Fruit fly (Drosophila melanogaster) whole organism, embryonic: Measurements from ENCODE around the gene ckd.

Source experiments
- Atf-2 ChIP-seq: fragments of 200-800 bp; sonication (Bioruptor generic); optimal IDR thresholded peaks from 2 replicates; lab custom pipeline; 2016; ENCODE audit warnings: missing biosample characterization, missing genetic modification characterization
- Atf6 ChIP-seq: fragments of 200-800 bp; sonication (Bioruptor generic); IDR thresholded peaks from 2 replicates; pipeline ENCODE4 v1.3.6; 2022; ENCODE audit warnings: missing biosample characterization, missing genetic modification characterization
- B-H2 ChIP-seq: fragments of 200-800 bp; sonication (Bioruptor generic); optimal IDR thresholded peaks from 2 replicates; lab custom pipeline; 2018; ENCODE audit warnings: missing biosample characterization, mild to moderate bottlenecking, missing genetic modification characterization
- BEAF-32 ChIP-seq: fragments of 200-800 bp; sonication (Bioruptor generic); optimal IDR thresholded peaks from 3 replicates; lab custom pipeline; 2017; ENCODE audit warnings: missing biosample characterization, missing genetic modification characterization, mild to moderate bottlenecking, moderate library complexity, missing genetic modification reagents
- Bgb ChIP-seq: fragments of 200-800 bp; sonication (Bioruptor generic); IDR thresholded peaks from 2 replicates; pipeline ENCODE4 v1.3.6; 2022; ENCODE audit warnings: missing biosample characterization, missing genetic modification characterization; ENCODE audit not compliant: partially characterized antibody
- Bteb2 ChIP-seq: fragments of 200-800 bp; sonication (Bioruptor generic); optimal IDR thresholded peaks from 2 replicates; lab custom pipeline; 2016; ENCODE audit warnings: missing biosample characterization, missing genetic modification characterization
- CG10209 ChIP-seq: fragments of 200-800 bp; sonication (Bioruptor generic); optimal IDR thresholded peaks from 3 replicates; lab custom pipeline; 2017; ENCODE audit warnings: missing biosample characterization, mild to moderate bottlenecking, missing genetic modification characterization, missing genetic modification reagents
- CG11560 ChIP-seq: fragments of 200-800 bp; sonication (Bioruptor generic); IDR thresholded peaks from 3 replicates; pipeline ENCODE4 v1.3.6; 2022; ENCODE audit warnings: missing biosample characterization, missing genetic modification characterization
- CG12155 ChIP-seq: fragments of 200-800 bp; sonication (Bioruptor generic); optimal IDR thresholded peaks from 3 replicates; lab custom pipeline; 2016; ENCODE audit warnings: missing biosample characterization, missing genetic modification characterization
- CG12299 ChIP-seq: fragments of 200-800 bp; sonication (Bioruptor generic); optimal IDR thresholded peaks from 2 replicates; lab custom pipeline; 2018; ENCODE audit warnings: missing biosample characterization, mild to moderate bottlenecking, missing genetic modification characterization
- CG1233 ChIP-seq: fragments of 200-800 bp; sonication (Bioruptor generic); optimal IDR thresholded peaks from 4 replicates; lab custom pipeline; 2018; ENCODE audit warnings: missing biosample characterization, mild to moderate bottlenecking, missing genetic modification characterization
- CG12942 ChIP-seq: fragments of 200-800 bp; sonication (Bioruptor generic); optimal IDR thresholded peaks from 3 replicates; lab custom pipeline; 2016; ENCODE audit warnings: missing biosample characterization, missing genetic modification characterization
- CG14014 ChIP-seq: fragments of 200-800 bp; sonication (Bioruptor generic); IDR thresholded peaks from 2 replicates; pipeline ENCODE4 v1.3.6; 2022; ENCODE audit warnings: missing biosample characterization, missing genetic modification characterization
- CG15073 ChIP-seq: fragments of 200-800 bp; sonication (Bioruptor generic); optimal IDR thresholded peaks from 2 replicates; lab custom pipeline; 2016; ENCODE audit warnings: missing biosample characterization, missing genetic modification characterization
- CG18476 ChIP-seq: fragments of 200-800 bp; sonication (Bioruptor generic); optimal IDR thresholded peaks from 2 replicates; lab custom pipeline; 2016; ENCODE audit warnings: missing biosample characterization, mild to moderate bottlenecking, missing genetic modification characterization
- CG18599 ChIP-seq: fragments of 200-800 bp; sonication (Bioruptor generic); optimal IDR thresholded peaks from 3 replicates; lab custom pipeline; 2017; ENCODE audit warnings: missing biosample characterization, missing genetic modification characterization, mild to moderate bottlenecking, moderate library complexity, missing genetic modification reagents
- CG30020 ChIP-seq: fragments of 200-800 bp; optimal IDR thresholded peaks from 2 replicates; lab custom pipeline; 2019; ENCODE audit warnings: missing biosample characterization, mild to moderate bottlenecking, missing genetic modification characterization, moderate library complexity
- CG3065 ChIP-seq: fragments of 200-800 bp; sonication (Bioruptor generic); optimal IDR thresholded peaks from 2 replicates; lab custom pipeline; 2016; ENCODE audit warnings: missing biosample characterization, missing genetic modification characterization
- CG32532 ChIP-seq: fragments of 200-800 bp; sonication (Bioruptor generic); IDR thresholded peaks from 2 replicates; pipeline ENCODE4 v1.3.6; 2022; ENCODE audit warnings: missing biosample characterization, missing genetic modification characterization
- CG32767 ChIP-seq: fragments of 200-800 bp; sonication (Bioruptor generic); IDR thresholded peaks from 2 replicates; pipeline ENCODE4 v1.3.6; 2022; ENCODE audit warnings: missing biosample characterization, missing genetic modification characterization
- CG34376 ChIP-seq: fragments of 200-800 bp; sonication (Bioruptor generic); optimal IDR thresholded peaks from 2 replicates; lab custom pipeline; 2018; ENCODE audit warnings: missing biosample characterization, mild to moderate bottlenecking, missing genetic modification characterization
- CG6254 ChIP-seq: fragments of 200-800 bp; sonication (Bioruptor generic); optimal IDR thresholded peaks from 3 replicates; lab custom pipeline; 2017; ENCODE audit warnings: mild to moderate bottlenecking, missing biosample characterization, missing genetic modification reagents, missing genetic modification characterization
- CG6683 ChIP-seq: fragments of 200-800 bp; sonication (Bioruptor generic); optimal IDR thresholded peaks from 2 replicates; lab custom pipeline; 2017; ENCODE audit warnings: missing biosample characterization, mild to moderate bottlenecking, missing genetic modification characterization, missing genetic modification reagents
- CG8089 ChIP-seq: fragments of 200-800 bp; sonication (Bioruptor generic); optimal IDR thresholded peaks from 3 replicates; lab custom pipeline; 2016; ENCODE audit warnings: missing biosample characterization, missing genetic modification characterization
- CG9797 ChIP-seq: fragments of 200-800 bp; sonication (Bioruptor generic); optimal IDR thresholded peaks from 3 replicates; lab custom pipeline; 2018; ENCODE audit warnings: missing biosample characterization, mild to moderate bottlenecking, missing genetic modification characterization
- Hmr ChIP-seq: fragments of 200-800 bp; sonication (Bioruptor generic); optimal IDR thresholded peaks from 3 replicates; lab custom pipeline; 2017; ENCODE audit warnings: mild to moderate bottlenecking, missing biosample characterization, missing genetic modification reagents, missing genetic modification characterization
- NC2α ChIP-seq: fragments of 200-800 bp; sonication (Bioruptor generic); optimal IDR thresholded peaks from 2 replicates; lab custom pipeline; 2016; ENCODE audit warnings: missing biosample characterization, missing genetic modification characterization
- Nf-YC ChIP-seq: fragments of 200-800 bp; optimal IDR thresholded peaks from 3 replicates; lab custom pipeline; 2019; ENCODE audit warnings: missing biosample characterization, mild to moderate bottlenecking, missing genetic modification characterization, moderate library complexity
- NfI ChIP-seq: fragments of 200-800 bp; sonication (Bioruptor generic); optimal IDR thresholded peaks from 3 replicates; lab custom pipeline; 2018; ENCODE audit warnings: missing biosample characterization, mild to moderate bottlenecking, missing genetic modification characterization, moderate library complexity
- Sox102F ChIP-seq: fragments of 200-800 bp; sonication (Bioruptor generic); optimal IDR thresholded peaks from 2 replicates; lab custom pipeline; 2018; ENCODE audit warnings: missing biosample characterization, mild to moderate bottlenecking, missing genetic modification characterization, moderate library complexity
- Ssrp ChIP-seq: fragments of 200-800 bp; sonication (Bioruptor generic); optimal IDR thresholded peaks from 2 replicates; lab custom pipeline; 2018; ENCODE audit warnings: missing biosample characterization, mild to moderate bottlenecking, missing genetic modification characterization, moderate library complexity
- bsh ChIP-seq, 2 experiments: fragments of 200-800 bp; sonication (Bioruptor generic); optimal IDR thresholded peaks; 2 replicates each; lab custom pipeline; 2017 to 2018; ENCODE audit warnings: mild to moderate bottlenecking in 2 of 2, missing biosample characterization in 2 of 2, missing genetic modification characterization in 2 of 2, moderate library complexity in 1 of 2
- caup ChIP-seq: fragments of 200-800 bp; sonication (Bioruptor generic); optimal IDR thresholded peaks from 3 replicates; lab custom pipeline; 2017; ENCODE audit warnings: missing biosample characterization, mild to moderate bottlenecking, missing genetic modification characterization, moderate library complexity; ENCODE audit not compliant: severe bottlenecking
- chif ChIP-seq, 2 experiments: fragments of 200-800 bp; sonication (Bioruptor generic); optimal IDR thresholded peaks; 3 replicates each; lab custom pipeline; 2016; ENCODE audit warnings: missing biosample characterization in 2 of 2, missing genetic modification characterization in 2 of 2
- eve ChIP-seq, 2 experiments: fragments of >200 bp; optimal IDR thresholded peaks; 2 replicates each; lab custom pipeline; 2017; ENCODE audit warnings: missing biosample characterization in 2 of 2, missing genetic modification characterization in 2 of 2
- gem ChIP-seq: fragments of 200-800 bp; sonication (Bioruptor generic); optimal IDR thresholded peaks from 2 replicates; lab custom pipeline; 2019; ENCODE audit warnings: missing biosample characterization, mild to moderate bottlenecking, missing genetic modification characterization, moderate library complexity
- gsb-n ChIP-seq: fragments of 200-800 bp; sonication (Bioruptor generic); optimal IDR thresholded peaks from 3 replicates; lab custom pipeline; 2018; ENCODE audit warnings: missing biosample characterization, mild to moderate bottlenecking, missing genetic modification characterization
- hb ChIP-seq: fragments of 200-800 bp; sonication (Bioruptor generic); IDR thresholded peaks from 3 replicates; pipeline ENCODE4 v1.3.6; 2022; ENCODE audit warnings: missing biosample characterization, missing genetic modification characterization; ENCODE audit not compliant: partially characterized antibody
- pita ChIP-seq: fragments of 200-800 bp; sonication (Bioruptor generic); optimal IDR thresholded peaks from 2 replicates; lab custom pipeline; 2017; ENCODE audit warnings: missing biosample characterization, mild to moderate bottlenecking, missing genetic modification characterization
- schlank ChIP-seq: fragments of 200-800 bp; sonication (Bioruptor generic); optimal IDR thresholded peaks from 2 replicates; lab custom pipeline; 2018; ENCODE audit warnings: missing biosample characterization, mild to moderate bottlenecking, missing genetic modification characterization
- sens-2 ChIP-seq: fragments of 200-800 bp; sonication (Bioruptor generic); IDR thresholded peaks from 2 replicates; pipeline ENCODE4 v1.3.6; 2022; ENCODE audit warnings: missing biosample characterization, missing genetic modification characterization
- shn ChIP-seq: fragments of 200-800 bp; sonication (Bioruptor generic); optimal IDR thresholded peaks from 3 replicates; lab custom pipeline; 2016; ENCODE audit warnings: missing biosample characterization, missing genetic modification characterization
- ssp ChIP-seq: fragments of 200-800 bp; sonication (Bioruptor generic); IDR thresholded peaks from 2 replicates; pipeline ENCODE4 v1.3.6; 2022; ENCODE audit warnings: missing biosample characterization, missing genetic modification characterization
- tll ChIP-seq, 2 experiments: fragments of 200-800 bp in 1 of 2; fragments of >200 bp in 1 of 2; sonication (Bioruptor generic) in 1 of 2; optimal IDR thresholded peaks; 2 replicates each; lab custom pipeline; 2017 to 2019; ENCODE audit warnings: missing biosample characterization in 2 of 2, missing genetic modification characterization in 2 of 2, mild to moderate bottlenecking in 1 of 2, moderate library complexity in 1 of 2
- twi ChIP-seq: fragments of 200-800 bp; optimal IDR thresholded peaks from 2 replicates; lab custom pipeline; 2019; ENCODE audit warnings: missing biosample characterization, mild to moderate bottlenecking, missing genetic modification characterization, moderate library complexity
- tx ChIP-seq: fragments of 200-800 bp; sonication (Bioruptor generic); optimal IDR thresholded peaks from 2 replicates; lab custom pipeline; 2016; ENCODE audit warnings: missing biosample characterization, missing genetic modification characterization
- unc-4 ChIP-seq: fragments of 200-800 bp; sonication (Bioruptor generic); IDR thresholded peaks from 2 replicates; pipeline ENCODE4 v1.3.6; 2022; ENCODE audit warnings: missing biosample characterization, missing genetic modification characterization; ENCODE audit not compliant: partially characterized antibody

The ckd gene

dm6 chr3L:3248714-3249663 is 8.7 kb upstream of the ckd start (continued):
- TF ChIP-seq chif (GFP tag; optimal IDR thresholded peaks at IDR 0.05; lab: Kevin White, UChicago) (peak; percentile 29 to 58), CG14014 (GFP tag; lab: Robert Waterston, UW) (no peak), CG30020 (tag; lab: Kevin White, UChicago) (no peak), tll (GFP tag; optimal IDR thresholded peaks at IDR 0.05; lab: Kevin White, UChicago) (no peak), Bteb2 (peak; percentile 44), pita (GFP tag; lab: Kevin White, UChicago) (no peak), CG11560 (tag; lab: Robert Waterston, UW) (no peak), CG15073 (GFP tag; lab: Kevin White, UChicago) (peak; percentile 5), ssp (GFP tag; lab: Robert Waterston, UW) (no peak), Ssrp (tag; lab: Kevin White, UChicago) (peak; percentile 67), CG10209 (peak; percentile 46), gsb-n (tag; lab: Kevin White, UChicago) (no peak), CG1233 (peak; percentile 28), eve (GFP tag; optimal IDR thresholded peaks at IDR 0.05; lab: Kevin White, UChicago) (peak in 1 of 2 experiments; percentile 73), CG12155 (GFP tag; lab: Kevin White, UChicago) (peak; percentile 22), shn (GFP tag; lab: Kevin White, UChicago) (no peak), Hmr (GFP tag; lab: Kevin White, UChicago) (no peak), CG18476 (GFP tag; lab: Kevin White, UChicago) (peak; percentile 9), unc-4 (GFP tag; lab: Robert Waterston, UW) (no peak), CG9797 (GFP tag; lab: Kevin White, UChicago) (no peak), CG6683 (no peak), schlank (tag; lab: Kevin White, UChicago) (no peak), CG18599 (GFP tag; lab: Kevin White, UChicago) (peak; percentile 20), CG32532 (no peak), CG34376 (GFP tag; lab: Kevin White, UChicago) (no peak), Sox102F (GFP tag; lab: Kevin White, UChicago) (peak; percentile 68), Bgb (GFP tag; lab: Robert Waterston, UW) (no peak), CG6254 (GFP tag; lab: Kevin White, UChicago) (peak; percentile 34), caup (no peak), twi (no peak), gem (peak; percentile 45), Atf-2 (peak; percentile 29), bsh (GFP tag; optimal IDR thresholded peaks at IDR 0.05; lab: Kevin White, UChicago) (peak; percentile 43 to 95), BEAF-32 (GFP tag; lab: Kevin White, UChicago) (no peak), B-H2 (GFP tag; lab: Kevin White, UChicago) (no peak), sens-2 (GFP tag; lab: Robert Waterston, UW) (no peak), CG8089 (GFP tag; lab: Kevin White, UChicago) (no peak), Nf-YC (tag; lab: Kevin White, UChicago) (no peak), NfI (GFP tag; lab: Kevin White, UChicago) (peak; percentile 48), hb (GFP tag; lab: Robert Waterston, UW) (no peak), CG12942 (GFP tag; lab: Kevin White, UChicago) (no peak), CG32767 (GFP tag; lab: Robert Waterston, UW) (0 out of 2 replicates have a peak, but pooled peaks have one; percentile 21), Atf6 (peak; percentile 33; the same call in 1 of the 2 replicates), CG12299 (no peak), CG3065 (GFP tag; lab: Kevin White, UChicago) (no peak), NC2α (GFP tag; lab: Kevin White, UChicago) (peak; percentile 2), tx (no peak)
